Worm (Caenorhabditis elegans): ENCODE data around the gene C07A9.5.

DNA sequence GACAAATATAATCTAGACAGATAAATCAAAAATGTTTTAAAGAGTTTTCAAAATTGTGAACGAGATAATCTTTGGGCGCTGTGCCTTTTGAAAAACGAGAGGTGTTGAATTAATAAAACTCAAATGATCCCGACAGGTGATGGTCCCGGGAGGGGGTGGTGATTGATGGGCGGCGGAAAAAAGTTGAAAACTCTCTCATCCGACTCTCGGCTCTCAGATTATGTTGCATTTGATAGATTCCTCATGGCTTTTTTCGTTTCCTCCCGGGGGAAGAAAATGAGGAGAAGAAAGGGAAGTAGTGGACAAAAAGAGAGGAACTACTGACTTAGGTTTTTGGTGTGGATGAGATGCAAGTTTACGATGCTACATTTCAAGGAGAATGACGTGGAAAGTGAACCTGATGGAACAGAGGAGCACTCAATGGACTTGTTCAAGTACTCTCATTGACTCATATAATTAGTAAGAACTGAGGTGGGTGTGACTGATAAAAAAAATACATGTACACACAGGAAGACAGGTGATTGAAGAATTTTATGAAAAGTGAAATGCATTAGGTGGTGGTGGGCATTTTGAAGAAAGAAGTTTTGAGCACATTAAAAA is 48.8 kb upstream of the C07A9.5 start:
- TF ChIP-seq W03F9.2 (tag; optimal IDR thresholded peaks at IDR 0.05) = no peak
- no peak for TF ChIP-seq him-1 (tag; optimal IDR thresholded peaks at IDR 0.05)
- no peak for TF ChIP-seq dao-5 (tag; optimal IDR thresholded peaks at IDR 0.05)

All from whole organism, L4/young adult.